Fruit fly (Drosophila melanogaster): ENCODE data around the gene spz5.

DNA sequence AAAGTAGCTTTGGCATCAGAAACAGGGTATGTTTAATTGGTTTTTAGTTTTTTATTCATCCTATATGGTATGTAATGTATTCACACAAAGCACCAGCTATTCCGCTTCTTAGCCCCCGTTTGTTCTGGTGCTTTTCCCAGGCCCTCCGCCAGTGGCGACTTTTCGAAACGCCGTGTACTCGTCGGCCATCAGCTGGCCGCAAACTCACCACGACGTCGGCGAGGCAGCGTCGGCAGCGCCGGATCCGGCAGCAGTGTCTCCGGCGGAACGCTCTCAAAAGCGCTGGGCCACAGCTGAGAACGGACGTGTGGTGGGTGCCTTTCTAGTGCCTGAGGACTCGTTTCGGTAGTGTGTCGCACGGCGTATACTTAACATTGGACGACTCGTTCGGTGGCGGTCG, 2.8 kb upstream of the spz5 start, which contains the start of gene Shab:
- no peak for TF ChIP-seq ttk (optimal IDR thresholded peaks at IDR 0.05)
- no peak for TF ChIP-seq insv (optimal IDR thresholded peaks at IDR 0.05)
- TF ChIP-seq Sin3A (optimal IDR thresholded peaks at IDR 0.05): no peak
- TF ChIP-seq Myc (optimal IDR thresholded peaks at IDR 0.05): no peak
- TF ChIP-seq psq (optimal IDR thresholded peaks at IDR 0.05): no peak
- TF ChIP-seq h (optimal IDR thresholded peaks at IDR 0.05): no peak
